Fruit fly (Drosophila melanogaster) whole organism, prepupa: Measurements from ENCODE around the gene CG43678.

Source experiments
- CG10669 ChIP-seq: fragments of 200-800 bp; sonication (Bioruptor generic); optimal IDR thresholded peaks from 3 replicates; lab custom pipeline; 2018; ENCODE audit warnings: missing biosample characterization, mild to moderate bottlenecking, missing genetic modification characterization, moderate library complexity
- CG11294 ChIP-seq: fragments of 200-800 bp; sonication (Bioruptor generic); IDR thresholded peaks from 2 replicates; pipeline ENCODE4 v1.3.6; 2022; ENCODE audit warnings: missing biosample characterization, missing genetic modification characterization
- CG11762 ChIP-seq: fragments of 200-800 bp; sonication (Bioruptor generic); optimal IDR thresholded peaks from 3 replicates; lab custom pipeline; 2016; ENCODE audit warnings: missing biosample characterization, missing genetic modification characterization; ENCODE audit not compliant: insufficient read depth
- CG11902 ChIP-seq: fragments of 200-800 bp; sonication (Bioruptor generic); optimal IDR thresholded peaks from 3 replicates; lab custom pipeline; 2016; ENCODE audit warnings: missing biosample characterization, missing genetic modification characterization
- CG15336 ChIP-seq: fragments of 200-800 bp; sonication (Bioruptor generic); IDR thresholded peaks from 2 replicates; pipeline ENCODE4 v1.3.6; 2022; ENCODE audit warnings: missing biosample characterization, missing genetic modification characterization
- CG1621 ChIP-seq: fragments of 200-800 bp; sonication (Bioruptor generic); optimal IDR thresholded peaks from 3 replicates; lab custom pipeline; 2018; ENCODE audit warnings: missing biosample characterization, mild to moderate bottlenecking, missing genetic modification characterization
- CG16779 ChIP-seq: fragments of 200-800 bp; sonication (Bioruptor generic); optimal IDR thresholded peaks from 3 replicates; lab custom pipeline; 2017; ENCODE audit warnings: missing biosample characterization, mild to moderate bottlenecking, missing genetic modification characterization
- CG3032 ChIP-seq: fragments of 200-800 bp; optimal IDR thresholded peaks from 2 replicates; lab custom pipeline; 2019; ENCODE audit warnings: missing biosample characterization, mild to moderate bottlenecking, missing genetic modification characterization, moderate library complexity
- CG31627 ChIP-seq: fragments of 200-800 bp; sonication (Bioruptor generic); optimal IDR thresholded peaks from 3 replicates; lab custom pipeline; 2016; ENCODE audit warnings: missing biosample characterization, missing genetic modification characterization
- CG32006 ChIP-seq: fragments of 200-800 bp; sonication (Bioruptor generic); optimal IDR thresholded peaks from 3 replicates; lab custom pipeline; 2017; ENCODE audit warnings: missing biosample characterization, mild to moderate bottlenecking, missing genetic modification characterization
- CG34406 ChIP-seq: fragments of 200-800 bp; sonication (Bioruptor generic); optimal IDR thresholded peaks from 3 replicates; lab custom pipeline; 2016; ENCODE audit warnings: missing biosample characterization, missing genetic modification characterization
- CG3919 ChIP-seq: fragments of 200-800 bp; sonication (Bioruptor generic); optimal IDR thresholded peaks from 3 replicates; lab custom pipeline; 2016; ENCODE audit warnings: missing biosample characterization, missing genetic modification characterization
- CG4318 ChIP-seq: fragments of 200-800 bp; sonication (Bioruptor generic); optimal IDR thresholded peaks from 3 replicates; lab custom pipeline; 2017; ENCODE audit warnings: missing biosample characterization, mild to moderate bottlenecking, missing genetic modification characterization
- CG6276 ChIP-seq: fragments of 200-800 bp; sonication (Bioruptor generic); optimal IDR thresholded peaks from 2 replicates; lab custom pipeline; 2017; ENCODE audit warnings: missing biosample characterization, mild to moderate bottlenecking, missing genetic modification characterization
- CG6792 ChIP-seq: fragments of 200-800 bp; sonication (Bioruptor generic); optimal IDR thresholded peaks from 3 replicates; lab custom pipeline; 2016; ENCODE audit warnings: missing biosample characterization, missing genetic modification characterization
- CG6808 ChIP-seq: fragments of 200-800 bp; sonication (Bioruptor generic); optimal IDR thresholded peaks from 3 replicates; lab custom pipeline; 2017; ENCODE audit warnings: missing biosample characterization, missing genetic modification characterization, mild to moderate bottlenecking, moderate library complexity, missing genetic modification reagents
- CG6854 ChIP-seq: fragments of 200-800 bp; sonication (Bioruptor generic); optimal IDR thresholded peaks from 2 replicates; lab custom pipeline; 2017; ENCODE audit warnings: missing biosample characterization, mild to moderate bottlenecking, missing genetic modification characterization
- CG7368 ChIP-seq: fragments of 200-800 bp; sonication (Bioruptor generic); optimal IDR thresholded peaks from 3 replicates; lab custom pipeline; 2016; ENCODE audit warnings: missing biosample characterization, missing genetic modification characterization
- CG8119 ChIP-seq: fragments of 200-800 bp; sonication (Bioruptor generic); IDR thresholded peaks from 3 replicates; pipeline ENCODE4 v1.3.6; 2022; ENCODE audit warnings: missing biosample characterization, missing genetic modification characterization
- CG8632 ChIP-seq: fragments of 200-800 bp; sonication (Bioruptor generic); optimal IDR thresholded peaks from 3 replicates; lab custom pipeline; 2016; ENCODE audit warnings: missing biosample characterization, missing genetic modification characterization
- CG9139 ChIP-seq: fragments of 200-800 bp; sonication (Bioruptor generic); optimal IDR thresholded peaks from 3 replicates; lab custom pipeline; 2017; ENCODE audit warnings: missing biosample characterization, mild to moderate bottlenecking, missing genetic modification characterization
- Eip75B ChIP-seq: fragments of 200-800 bp; sonication (Bioruptor generic); optimal IDR thresholded peaks from 3 replicates; lab custom pipeline; 2016; ENCODE audit warnings: missing biosample characterization, missing genetic modification characterization
- Eip78C ChIP-seq: fragments of 200-800 bp; sonication (Bioruptor generic); peaks from one replicate; lab custom pipeline; 2016; ENCODE audit warnings: missing biosample characterization, missing genetic modification characterization
- Ets96B ChIP-seq: fragments of 200-800 bp; optimal IDR thresholded peaks from 2 replicates; lab custom pipeline; 2019; ENCODE audit warnings: missing biosample characterization, mild to moderate bottlenecking, missing genetic modification characterization, moderate library complexity
- Gug ChIP-seq: fragments of 200-800 bp; sonication (Bioruptor generic); IDR thresholded peaks from 2 replicates; pipeline ENCODE4 v1.3.6; 2022; ENCODE audit warnings: missing biosample characterization, missing genetic modification characterization
- Hr38 ChIP-seq: sonication (Bioruptor generic); optimal IDR thresholded peaks from 2 replicates; lab custom pipeline; 2016; ENCODE audit warnings: missing biosample characterization, missing genetic modification characterization
- Hr39 ChIP-seq: fragments of 200-800 bp; sonication (Bioruptor generic); optimal IDR thresholded peaks from 2 replicates; lab custom pipeline; 2016; ENCODE audit warnings: missing biosample characterization, missing genetic modification characterization
- Hr4 ChIP-seq: fragments of 200-800 bp; sonication (Bioruptor generic); optimal IDR thresholded peaks from 3 replicates; lab custom pipeline; 2016; ENCODE audit warnings: missing biosample characterization, missing genetic modification characterization
- Lpt ChIP-seq: fragments of 200-800 bp; sonication (Bioruptor generic); optimal IDR thresholded peaks from 3 replicates; lab custom pipeline; 2016; ENCODE audit warnings: missing biosample characterization, missing genetic modification characterization
- OdsH ChIP-seq: fragments of 200-800 bp; sonication (Bioruptor generic); optimal IDR thresholded peaks from 3 replicates; lab custom pipeline; 2016; ENCODE audit warnings: missing biosample characterization, missing genetic modification characterization
- Smox ChIP-seq: fragments of 200-800 bp; sonication (Bioruptor generic); optimal IDR thresholded peaks from 3 replicates; lab custom pipeline; 2016; ENCODE audit warnings: missing biosample characterization, missing genetic modification characterization
- Sox102F ChIP-seq: fragments of 200-800 bp; sonication (Bioruptor generic); optimal IDR thresholded peaks from 2 replicates; lab custom pipeline; 2016; ENCODE audit warnings: missing biosample characterization, mild to moderate bottlenecking, missing genetic modification characterization
- Sox14 ChIP-seq: fragments of 200-800 bp; sonication (Bioruptor generic); optimal IDR thresholded peaks from 3 replicates; lab custom pipeline; 2016; ENCODE audit warnings: missing biosample characterization, missing genetic modification characterization
- Sox15 ChIP-seq: fragments of 200-800 bp; sonication (Bioruptor generic); optimal IDR thresholded peaks from 3 replicates; lab custom pipeline; 2016; ENCODE audit warnings: missing biosample characterization, missing genetic modification characterization
- achi ChIP-seq: fragments of 200-800 bp; sonication (Bioruptor generic); optimal IDR thresholded peaks from 3 replicates; lab custom pipeline; 2016; ENCODE audit warnings: missing biosample characterization, missing genetic modification characterization
- acj6 ChIP-seq: fragments of 200-800 bp; sonication (Bioruptor generic); optimal IDR thresholded peaks from 3 replicates; lab custom pipeline; 2016; ENCODE audit warnings: missing biosample characterization, missing genetic modification characterization
- cyc ChIP-seq: fragments of 200-800 bp; sonication (Bioruptor generic); optimal IDR thresholded peaks from 3 replicates; lab custom pipeline; 2016; ENCODE audit warnings: missing biosample characterization, missing genetic modification characterization
- dac ChIP-seq: fragments of 200-800 bp; sonication (Bioruptor generic); optimal IDR thresholded peaks from 2 replicates; lab custom pipeline; 2017; ENCODE audit warnings: missing biosample characterization, mild to moderate bottlenecking, missing genetic modification characterization
- dsx ChIP-seq: fragments of 200-800 bp; optimal IDR thresholded peaks from 3 replicates; lab custom pipeline; 2019; ENCODE audit warnings: missing biosample characterization, mild to moderate bottlenecking, missing genetic modification characterization, moderate library complexity; ENCODE audit not compliant: poor library complexity, severe bottlenecking
- eg ChIP-seq: fragments of 200-800 bp; sonication (Bioruptor generic); IDR thresholded peaks from 3 replicates; pipeline ENCODE4 v1.3.6; 2022; ENCODE audit warnings: missing biosample characterization, missing genetic modification characterization
- fd85E ChIP-seq: fragments of 200-800 bp; sonication (Bioruptor generic); optimal IDR thresholded peaks from 3 replicates; lab custom pipeline; 2016; ENCODE audit warnings: missing biosample characterization, missing genetic modification characterization
- fkh ChIP-seq: fragments of 200-800 bp; sonication (Bioruptor generic); optimal IDR thresholded peaks from 3 replicates; lab custom pipeline; 2017; ENCODE audit warnings: missing biosample characterization, mild to moderate bottlenecking, missing genetic modification characterization, moderate library complexity
- lz ChIP-seq: fragments of 200-800 bp; sonication (Bioruptor generic); optimal IDR thresholded peaks from 3 replicates; lab custom pipeline; 2016; ENCODE audit warnings: missing biosample characterization, missing genetic modification characterization
- net ChIP-seq: fragments of 200-800 bp; sonication (Bioruptor generic); optimal IDR thresholded peaks from 3 replicates; lab custom pipeline; 2016; ENCODE audit warnings: missing biosample characterization, missing genetic modification characterization
- salr ChIP-seq, 2 experiments: fragments of 200-800 bp; sonication (Bioruptor generic); optimal IDR thresholded peaks; 3 replicates each; lab custom pipeline; 2016 to 2018; ENCODE audit warnings: missing biosample characterization in 2 of 2, missing genetic modification characterization in 2 of 2, mild to moderate bottlenecking in 1 of 2
- spab ChIP-seq: fragments of 200-800 bp; sonication (Bioruptor generic); optimal IDR thresholded peaks from 2 replicates; lab custom pipeline; 2017; ENCODE audit warnings: missing biosample characterization, mild to moderate bottlenecking, missing genetic modification characterization, missing genetic modification reagents
- ss ChIP-seq, 2 experiments: fragments of 200-800 bp; sonication (Bioruptor generic); optimal IDR thresholded peaks; 2 replicates in 1 of 2; 3 replicates in 1 of 2; lab custom pipeline; 2017 to 2018; ENCODE audit warnings: mild to moderate bottlenecking in 2 of 2, missing biosample characterization in 2 of 2, missing genetic modification characterization in 2 of 2, moderate library complexity in 1 of 2
- topi ChIP-seq: fragments of 200-800 bp; sonication (Bioruptor generic); optimal IDR thresholded peaks from 3 replicates; lab custom pipeline; 2016; ENCODE audit warnings: missing biosample characterization, missing genetic modification characterization
- vri ChIP-seq: fragments of 200-800 bp; sonication (Bioruptor generic); optimal IDR thresholded peaks from 3 replicates; lab custom pipeline; 2016; ENCODE audit warnings: missing biosample characterization, mild to moderate bottlenecking, missing genetic modification characterization

Gene CG43678

dm6 chr3L:15005774-15006173 lies 43.5 kb downstream of the CG43678 start (continued):
- TF ChIP-seq Sox14 (GFP tag; lab: Kevin White, UChicago) (peak; percentile 23), vri (no peak), Sox102F (GFP tag; lab: Kevin White, UChicago) (no peak), Ets96B (tag; lab: Kevin White, UChicago) (peak; percentile 71), fd85E (GFP tag; lab: Kevin White, UChicago) (no peak), acj6 (GFP tag; lab: Kevin White, UChicago) (peak; percentile 35)

- TF ChIP-seq Hr39 (GFP tag; lab: Kevin White, UChicago) (peak; percentile 64), CG6276 (GFP tag; lab: Kevin White, UChicago) (peak; percentile 48), Eip78C (GFP tag; lab: Kevin White, UChicago) (peak; percentile 90), Lpt (GFP tag; lab: Kevin White, UChicago) (peak; percentile 46), CG7368 (GFP tag; lab: Kevin White, UChicago) (peak; percentile 43), Smox (peak; percentile 46), salr (GFP tag; optimal IDR thresholded peaks at IDR 0.05; lab: Kevin White, UChicago) (peak in 1 of 2 experiments; percentile 6), CG4318 (GFP tag; lab: Kevin White, UChicago) (no peak), cyc (GFP tag; lab: Kevin White, UChicago) (peak; percentile 51), CG11902 (GFP tag; lab: Kevin White, UChicago) (no peak), lz (peak; percentile 55), CG15336 (GFP tag; lab: Robert Waterston, UW) (peak; percentile 76), Hr38 (no peak), net (GFP tag; lab: Kevin White, UChicago) (peak; percentile 56), CG8632 (GFP tag; lab: Kevin White, UChicago) (peak; percentile 6), fd85E (GFP tag; lab: Kevin White, UChicago) (no peak), fkh (no peak), eg (peak; percentile 78), CG6792 (GFP tag; lab: Kevin White, UChicago) (peak; percentile 32), CG6854 (GFP tag; lab: Kevin White, UChicago) (no peak), CG10669 (GFP tag; lab: Kevin White, UChicago) (peak; percentile 59), CG8119 (GFP tag; lab: Robert Waterston, UW) (peak; percentile 80), spab (no peak), CG31627 (peak; percentile 39), CG3919 (GFP tag; lab: Kevin White, UChicago) (peak; percentile 79), Gug (GFP tag; lab: Robert Waterston, UW) (peak; percentile 34; the same call in 1 of the 2 replicates), CG3032 (peak; percentile 16), CG11294 (GFP tag; lab: Robert Waterston, UW) (peak; percentile 34; the same call in 1 of the 2 replicates), CG6808 (GFP tag; lab: Kevin White, UChicago) (no peak), vri (peak; percentile 31), Sox102F (GFP tag; lab: Kevin White, UChicago) (peak; percentile 63), CG32006 (GFP tag; lab: Kevin White, UChicago) (no peak), achi (peak; percentile 63), topi (GFP tag; lab: Kevin White, UChicago) (peak; percentile 56), dsx (GFP tag; lab: Kevin White, UChicago) (no peak), Hr4 (GFP tag; lab: Kevin White, UChicago) (peak; percentile 67), CG1621 (tag; lab: Kevin White, UChicago) (peak; percentile 22), CG34406 (peak; percentile 52), ss (GFP tag; optimal IDR thresholded peaks at IDR 0.05; lab: Kevin White, UChicago) (no peak), CG11762 (GFP tag; lab: Kevin White, UChicago) (peak; percentile 59), dac (peak; percentile 9), Eip75B (peak; percentile 62), Sox14 (GFP tag; lab: Kevin White, UChicago) (peak; percentile 64), CG16779 (no peak), CG9139 (no peak), Ets96B (tag; lab: Kevin White, UChicago) (peak; percentile 57), OdsH (GFP tag; lab: Kevin White, UChicago) (no peak), Sox15 (GFP tag; lab: Kevin White, UChicago) (no peak)
Observed at dm6 chr3L:15005085-15005484, 44.2 kb downstream of the CG43678 start.
